Worm (Caenorhabditis elegans) whole organism, L3 larva: ENCODE data around the gene F45G2.7.
A peak's percentile ranks its signal among the peaks of the same experiment; 100 is the strongest.

Source experiments
- R02D3.7 ChIP-seq: fragments of 150-350 bp; optimal IDR thresholded peaks from 2 replicates; lab custom pipeline; 2014; ENCODE audit warnings: missing biosample characterization, missing genetic modification characterization
- ZK546.5 ChIP-seq: sonication (generic microtip); optimal IDR thresholded peaks from 2 replicates; lab custom pipeline; 2017; ENCODE audit warnings: missing biosample characterization, missing genetic modification characterization
- aly-2 ChIP-seq: fragments of 150-350 bp; optimal IDR thresholded peaks from 2 replicates; lab custom pipeline; 2014; ENCODE audit warnings: missing biosample characterization, missing genetic modification characterization
- ama-1 ChIP-seq: fragments of 150-350 bp; optimal IDR thresholded peaks from 2 replicates; lab custom pipeline; 2018
- ceh-16 ChIP-seq: sonication (generic microtip); optimal IDR thresholded peaks from 2 replicates; lab custom pipeline; 2017; ENCODE audit warnings: missing biosample characterization, missing genetic modification characterization
- ceh-28 ChIP-seq: fragments of 150-350 bp; optimal IDR thresholded peaks from 2 replicates; lab custom pipeline; 2014; ENCODE audit warnings: missing biosample characterization, missing genetic modification reagents, missing genetic modification characterization
- ceh-82 ChIP-seq: fragments of 150-350 bp; optimal IDR thresholded peaks from 2 replicates; lab custom pipeline; 2014; ENCODE audit warnings: missing biosample characterization, missing genetic modification characterization
- ceh-9 ChIP-seq: sonication (generic microtip); optimal IDR thresholded peaks from 2 replicates; lab custom pipeline; 2018; ENCODE audit warnings: missing biosample characterization, missing genetic modification characterization
- daf-12 ChIP-seq: fragments of 150-350 bp; optimal IDR thresholded peaks from 2 replicates; lab custom pipeline; 2014; ENCODE audit warnings: missing biosample characterization, missing genetic modification reagents, missing genetic modification characterization
- egl-27 ChIP-seq: sonication (generic microtip); optimal IDR thresholded peaks from 4 replicates; lab custom pipeline; 2017; ENCODE audit warnings: missing biosample characterization, missing genetic modification reagents, missing genetic modification characterization
- egl-5 ChIP-seq: fragments of 150-350 bp; optimal IDR thresholded peaks from 2 replicates; lab custom pipeline; 2017; ENCODE audit warnings: missing biosample characterization, missing genetic modification reagents, missing genetic modification characterization, inconsistent platforms
- elt-1 ChIP-seq: fragments of 150-350 bp; optimal IDR thresholded peaks from 2 replicates; lab custom pipeline; 2014; ENCODE audit warnings: missing biosample characterization, missing genetic modification characterization
- elt-2 ChIP-seq: sonication (generic microtip); optimal IDR thresholded peaks from 2 replicates; lab custom pipeline; 2016; ENCODE audit warnings: missing genetic modification reagents, mild to moderate bottlenecking, missing genetic modification characterization, missing compliant biosample characterization
- elt-3 ChIP-seq, 3 experiments: fragments of 150-350 bp in 1 of 3; sonication (generic microtip) in 2 of 3; optimal IDR thresholded peaks; 2 replicates in 2 of 3; 4 replicates in 1 of 3; lab custom pipeline; 2014 to 2017; ENCODE audit warnings: missing biosample characterization in 3 of 3, missing genetic modification characterization in 3 of 3
- eor-1 ChIP-seq, 2 experiments: fragments of 150-350 bp; optimal IDR thresholded peaks; 2 replicates each; lab custom pipeline; 2014 to 2018; ENCODE audit warnings: missing biosample characterization in 2 of 2, missing genetic modification characterization in 2 of 2
- fkh-10 ChIP-seq: sonication (generic microtip); optimal IDR thresholded peaks from 2 replicates; lab custom pipeline; 2017; ENCODE audit warnings: missing biosample characterization, missing genetic modification reagents, missing genetic modification characterization
- fkh-2 ChIP-seq: fragments of 150-350 bp; optimal IDR thresholded peaks from 2 replicates; lab custom pipeline; 2014; ENCODE audit warnings: missing biosample characterization, missing genetic modification reagents, missing genetic modification characterization
- fos-1 ChIP-seq: fragments of 150-350 bp; optimal IDR thresholded peaks from 2 replicates; lab custom pipeline; 2014; ENCODE audit warnings: missing biosample characterization, missing genetic modification characterization
- hmg-11 ChIP-seq: sonication (generic microtip); optimal IDR thresholded peaks from 2 replicates; lab custom pipeline; 2016; ENCODE audit warnings: missing genetic modification characterization, missing compliant biosample characterization
- jun-1 ChIP-seq: fragments of 150-350 bp; optimal IDR thresholded peaks from 2 replicates; lab custom pipeline; 2014; ENCODE audit warnings: missing biosample characterization, missing genetic modification reagents, missing genetic modification characterization
- lin-15B ChIP-seq: fragments of 150-350 bp; optimal IDR thresholded peaks from 2 replicates; lab custom pipeline; 2014; ENCODE audit warnings: missing biosample characterization, missing genetic modification characterization
- lin-39 ChIP-seq: fragments of 150-350 bp; optimal IDR thresholded peaks from 2 replicates; lab custom pipeline; 2018; ENCODE audit warnings: missing biosample characterization, missing genetic modification reagents, missing genetic modification characterization
- lsy-12 ChIP-seq: sonication (generic microtip); optimal IDR thresholded peaks from 2 replicates; lab custom pipeline; 2016; ENCODE audit warnings: mild to moderate bottlenecking, missing genetic modification characterization, missing compliant biosample characterization
- mdl-1 ChIP-seq: fragments of 150-350 bp; optimal IDR thresholded peaks from 2 replicates; lab custom pipeline; 2014; ENCODE audit warnings: missing biosample characterization, missing genetic modification characterization
- mml-1 ChIP-seq: fragments of 150-350 bp; sonication (generic microtip); optimal IDR thresholded peaks from 3 replicates; lab custom pipeline; 2014; ENCODE audit warnings: missing biosample characterization, missing genetic modification characterization
- nfya-1 ChIP-seq: sonication (generic microtip); optimal IDR thresholded peaks from 2 replicates; lab custom pipeline; 2017; ENCODE audit warnings: missing genetic modification characterization, mild to moderate bottlenecking, missing compliant biosample characterization, antibody characterized with exemption, moderate library complexity; ENCODE audit not compliant: insufficient read depth
- nhr-11 ChIP-seq: fragments of 150-350 bp; optimal IDR thresholded peaks from 2 replicates; lab custom pipeline; 2014; ENCODE audit warnings: missing biosample characterization, missing genetic modification characterization
- nhr-12 ChIP-seq: fragments of 150-350 bp; optimal IDR thresholded peaks from 2 replicates; lab custom pipeline; 2014; ENCODE audit warnings: missing biosample characterization, missing genetic modification characterization
- nhr-23 ChIP-seq: fragments of 150-350 bp; optimal IDR thresholded peaks from 2 replicates; lab custom pipeline; 2014; ENCODE audit warnings: missing biosample characterization, missing genetic modification reagents, missing genetic modification characterization
- nhr-237 ChIP-seq: fragments of 150-350 bp; optimal IDR thresholded peaks from 2 replicates; lab custom pipeline; 2014; ENCODE audit warnings: missing biosample characterization, missing genetic modification characterization
- nhr-25 ChIP-seq: sonication (generic microtip); optimal IDR thresholded peaks from 2 replicates; lab custom pipeline; 2017; ENCODE audit warnings: missing biosample characterization, missing genetic modification characterization
- nhr-28 ChIP-seq: fragments of 150-350 bp; optimal IDR thresholded peaks from 2 replicates; lab custom pipeline; 2014; ENCODE audit warnings: missing biosample characterization, missing genetic modification characterization
- nhr-43 ChIP-seq: sonication (generic microtip); optimal IDR thresholded peaks from 2 replicates; lab custom pipeline; 2016; ENCODE audit warnings: mild to moderate bottlenecking, missing genetic modification characterization, missing compliant biosample characterization; ENCODE audit not compliant: poor library complexity, severe bottlenecking
- nhr-67 ChIP-seq: fragments of 150-350 bp; optimal IDR thresholded peaks from 2 replicates; lab custom pipeline; 2014; ENCODE audit warnings: missing biosample characterization, missing genetic modification characterization
- nhr-76 ChIP-seq: fragments of 150-350 bp; sonication (generic microtip); optimal IDR thresholded peaks from 5 replicates; lab custom pipeline; 2014; ENCODE audit warnings: missing biosample characterization, missing genetic modification characterization
- nhr-77 ChIP-seq: fragments of 150-350 bp; optimal IDR thresholded peaks from 2 replicates; lab custom pipeline; 2014; ENCODE audit warnings: missing biosample characterization, missing genetic modification characterization
- pha-4 ChIP-seq: fragments of 150-350 bp; optimal IDR thresholded peaks from 2 replicates; lab custom pipeline; 2014; ENCODE audit warnings: missing biosample characterization, missing genetic modification reagents, missing genetic modification characterization
- pqm-1 ChIP-seq: fragments of 150-350 bp; optimal IDR thresholded peaks from 2 replicates; lab custom pipeline; 2017; ENCODE audit warnings: missing biosample characterization, missing genetic modification characterization, inconsistent platforms
- sea-2 ChIP-seq: fragments of 150-350 bp; sonication (generic microtip); optimal IDR thresholded peaks from 4 replicates; lab custom pipeline; 2014; ENCODE audit warnings: missing biosample characterization, missing genetic modification reagents, missing genetic modification characterization
- skn-1 ChIP-seq: fragments of 150-350 bp; optimal IDR thresholded peaks from 2 replicates; lab custom pipeline; 2014; ENCODE audit warnings: missing biosample characterization, missing genetic modification characterization
- snpc-4 ChIP-seq: fragments of 150-350 bp; optimal IDR thresholded peaks from 2 replicates; lab custom pipeline; 2014; ENCODE audit warnings: missing biosample characterization, missing genetic modification characterization
- tbx-2 ChIP-seq: sonication (generic microtip); optimal IDR thresholded peaks from 2 replicates; lab custom pipeline; 2016; ENCODE audit warnings: mild to moderate bottlenecking, missing genetic modification characterization, missing compliant biosample characterization
- unc-39 ChIP-seq: sonication (generic microtip); optimal IDR thresholded peaks from 4 replicates; lab custom pipeline; 2017; ENCODE audit warnings: missing biosample characterization, missing genetic modification characterization
- unc-62 ChIP-seq: fragments of 150-350 bp; sonication (generic microtip); optimal IDR thresholded peaks from 4 replicates; lab custom pipeline; 2014; ENCODE audit warnings: missing biosample characterization, missing genetic modification reagents, missing genetic modification characterization
- zag-1 ChIP-seq: fragments of 150-350 bp; optimal IDR thresholded peaks from 2 replicates; lab custom pipeline; 2014; ENCODE audit warnings: missing biosample characterization, missing genetic modification characterization
- ztf-11 ChIP-seq: fragments of 150-350 bp; optimal IDR thresholded peaks from 2 replicates; lab custom pipeline; 2014; ENCODE audit warnings: missing biosample characterization, missing genetic modification characterization
- ztf-4 ChIP-seq: fragments of 150-350 bp; optimal IDR thresholded peaks from 2 replicates; lab custom pipeline; 2014; ENCODE audit warnings: missing biosample characterization, missing genetic modification characterization

The F45G2.7 gene

DNA sequence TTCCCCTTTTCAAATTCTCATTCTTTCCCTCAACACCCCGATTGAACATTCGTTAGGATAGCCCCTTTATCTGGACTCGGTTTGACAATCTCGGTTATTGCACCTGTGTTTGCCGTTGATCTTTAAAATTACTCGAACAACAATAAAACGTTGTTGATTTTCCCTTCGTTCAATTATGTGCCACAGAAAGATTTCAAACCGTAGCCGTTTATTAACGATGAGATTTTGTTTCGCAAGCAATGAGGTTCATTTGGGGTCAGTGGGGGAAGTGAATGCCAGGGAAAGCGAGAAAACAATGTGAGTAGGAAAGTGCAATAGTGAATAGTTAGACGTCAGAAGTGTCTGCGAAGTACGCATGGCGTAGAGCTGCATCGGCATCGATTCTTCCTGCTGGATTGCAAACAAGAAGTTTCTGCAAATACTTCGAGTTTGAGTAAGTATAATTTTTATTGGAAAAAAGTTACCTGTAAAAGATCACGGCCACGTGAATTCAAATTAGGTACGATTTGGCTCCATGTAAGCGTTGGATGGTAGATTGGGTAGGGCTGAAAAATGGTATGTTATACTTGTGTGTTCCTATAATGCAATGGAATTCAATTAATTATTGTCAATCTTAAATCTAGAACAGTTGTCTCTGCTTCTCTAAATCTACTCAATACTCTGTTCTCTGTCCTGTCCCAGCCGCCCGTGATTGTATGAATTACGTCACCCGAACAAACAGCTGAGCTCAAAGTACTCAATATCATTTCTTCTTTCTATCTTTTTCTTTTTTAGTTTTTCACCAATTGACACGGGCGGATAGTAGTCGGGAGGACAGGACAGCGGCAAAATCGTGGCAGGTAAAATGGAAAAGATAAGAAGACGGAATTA lies 30.4 kb upstream of the F45G2.7 start, which contains the start of gene kel-3:
TSS of gene kel-3 (plus strand) at position 328 of the 870 bp plus-strand sequence.
- TF ChIP-seq sea-2 (GFP tag; lab: Kevin White, UChicago), result no peak
- TF ChIP-seq ztf-4 (tag; lab: Kevin White, UChicago), result no peak
- TF ChIP-seq unc-62 (GFP tag; lab: Kevin White, UChicago), result peak; percentile 61
- TF ChIP-seq fkh-2 (tag; lab: Kevin White, UChicago), result no peak
- TF ChIP-seq pqm-1, result peak; percentile 96
- no peak for TF ChIP-seq nhr-28 (tag; lab: Kevin White, UChicago)
- TF ChIP-seq ceh-28 (tag; lab: Kevin White, UChicago), result peak; percentile 89
- TF ChIP-seq ZK546.5 (tag; lab: Kevin White, UChicago), result peak; percentile 50
- TF ChIP-seq R02D3.7 (tag; lab: Kevin White, UChicago), result peak; percentile 26
- peak; percentile 85 for TF ChIP-seq aly-2 (tag; lab: Kevin White, UChicago)
- peak; percentile 70 for TF ChIP-seq nfya-1 (tag; lab: Kevin White, UChicago)
- no peak for TF ChIP-seq fkh-10 (GFP tag; lab: Kevin White, UChicago)
- no peak for TF ChIP-seq elt-1 (tag; lab: Kevin White, UChicago)
- peak; percentile 85 for TF ChIP-seq pha-4
- TF ChIP-seq nhr-12, result no peak
- peak; percentile 55 for TF ChIP-seq nhr-76 (tag; lab: Kevin White, UChicago)
- TF ChIP-seq ama-1 (lab: Kevin White, UChicago), result peak; percentile 99
- no peak for TF ChIP-seq mml-1 (tag; lab: Kevin White, UChicago)
- no peak for TF ChIP-seq nhr-237 (tag; lab: Kevin White, UChicago)
- TF ChIP-seq jun-1 (tag; lab: Kevin White, UChicago), result peak; percentile 85
- peak; percentile 47 for TF ChIP-seq lin-39 (tag; lab: Kevin White, UChicago)
- no peak for TF ChIP-seq skn-1
- no peak for TF ChIP-seq nhr-67 (tag; lab: Kevin White, UChicago)
- TF ChIP-seq ceh-9 (tag; lab: Kevin White, UChicago), result no peak
- TF ChIP-seq nhr-25 (tag; lab: Kevin White, UChicago), result peak; percentile 37
- no peak for TF ChIP-seq zag-1 (tag; lab: Kevin White, UChicago)
- no peak for TF ChIP-seq daf-12 (tag; lab: Kevin White, UChicago)
- no peak for TF ChIP-seq egl-27 (tag; lab: Kevin White, UChicago)
- peak; percentile 33 for TF ChIP-seq ceh-82 (tag; lab: Kevin White, UChicago)
- TF ChIP-seq egl-5 (tag; lab: Kevin White, UChicago), result no peak
- peak; percentile 54 for TF ChIP-seq nhr-11 (tag; lab: Kevin White, UChicago)
- TF ChIP-seq elt-2 (tag; lab: Kevin White, UChicago), result peak; percentile 96
- TF ChIP-seq ztf-11, result no peak
- TF ChIP-seq fos-1 (tag; lab: Kevin White, UChicago), result peak; percentile 37
- peak; percentile 80 for TF ChIP-seq nhr-43
- peak; percentile 77 for TF ChIP-seq nhr-23 (tag; lab: Kevin White, UChicago)
- TF ChIP-seq hmg-11 (tag; lab: Kevin White, UChicago), result peak; percentile 32
- no peak for TF ChIP-seq mdl-1 (tag; lab: Kevin White, UChicago)
- TF ChIP-seq ceh-16 (tag; lab: Kevin White, UChicago), result no peak
- TF ChIP-seq nhr-77 (tag; lab: Kevin White, UChicago), result peak; percentile 63
- TF ChIP-seq unc-39 (tag; lab: Kevin White, UChicago), result no peak
- TF ChIP-seq elt-3 (tag; optimal IDR thresholded peaks at IDR 0.05; lab: Kevin White, UChicago), result peak in 2 of 3 experiments; percentile 52 to 73
- TF ChIP-seq snpc-4, result peak; percentile 7
- TF ChIP-seq lin-15B (tag; lab: Kevin White, UChicago), result peak; percentile 34
- TF ChIP-seq lsy-12 (tag; lab: Kevin White, UChicago), result peak; percentile 75
- no peak for TF ChIP-seq eor-1 (tag; optimal IDR thresholded peaks at IDR 0.05; lab: Kevin White, UChicago)
- TF ChIP-seq tbx-2, result peak; percentile 53
